Fruit fly (Drosophila melanogaster) whole organism, embryonic: Measurements from ENCODE around the gene Cyp4ac3.
A peak's percentile ranks its signal among the peaks of the same experiment; 100 is the strongest.

Experiments used
- C15 ChIP-seq: fragments of 200-800 bp; sonication (Bioruptor generic); IDR thresholded peaks from 3 replicates; pipeline ENCODE4 v1.3.6; 2022; ENCODE audit warnings: missing biosample characterization, missing genetic modification characterization
- CG11560 ChIP-seq: fragments of 200-800 bp; sonication (Bioruptor generic); IDR thresholded peaks from 3 replicates; pipeline ENCODE4 v1.3.6; 2022; ENCODE audit warnings: missing biosample characterization, missing genetic modification characterization
- CG11696 ChIP-seq: fragments of 200-800 bp; sonication (Bioruptor generic); IDR thresholded peaks from 2 replicates; pipeline ENCODE4 v1.3.6; 2022; ENCODE audit warnings: missing biosample characterization, missing genetic modification characterization
- CG12071 ChIP-seq: fragments of 200-800 bp; sonication (Bioruptor generic); optimal IDR thresholded peaks from 3 replicates; lab custom pipeline; 2018; ENCODE audit warnings: missing biosample characterization, mild to moderate bottlenecking, missing genetic modification characterization
- CG12236 ChIP-seq: fragments of 200-800 bp; sonication (Bioruptor generic); optimal IDR thresholded peaks from 2 replicates; lab custom pipeline; 2016; ENCODE audit warnings: missing biosample characterization, missing genetic modification characterization
- CG12391 ChIP-seq: fragments of 200-800 bp; sonication (Bioruptor generic); optimal IDR thresholded peaks from 3 replicates; lab custom pipeline; 2018; ENCODE audit warnings: missing biosample characterization, mild to moderate bottlenecking, missing genetic modification characterization, moderate library complexity
- CG12659 ChIP-seq: fragments of 200-800 bp; sonication (Bioruptor generic); optimal IDR thresholded peaks from 3 replicates; lab custom pipeline; 2017; ENCODE audit warnings: mild to moderate bottlenecking, missing biosample characterization, missing genetic modification reagents, missing genetic modification characterization
- CG13287 ChIP-seq: fragments of 200-800 bp; sonication (Bioruptor generic); IDR thresholded peaks from 2 replicates; pipeline ENCODE4 v1.3.6; 2022; ENCODE audit warnings: missing biosample characterization, missing genetic modification characterization; ENCODE audit not compliant: partially characterized antibody
- CG13424 ChIP-seq: fragments of 200-800 bp; sonication (Bioruptor generic); optimal IDR thresholded peaks from 2 replicates; lab custom pipeline; 2019; ENCODE audit warnings: missing biosample characterization, mild to moderate bottlenecking, missing genetic modification characterization, moderate library complexity
- CG15011 ChIP-seq: fragments of 200-800 bp; sonication (Bioruptor generic); optimal IDR thresholded peaks from 3 replicates; lab custom pipeline; 2018; ENCODE audit warnings: missing biosample characterization, mild to moderate bottlenecking, missing genetic modification characterization
- CG18011 ChIP-seq: fragments of 200-800 bp; sonication (Bioruptor generic); optimal IDR thresholded peaks from 2 replicates; lab custom pipeline; 2017; ENCODE audit warnings: missing biosample characterization, missing genetic modification characterization, mild to moderate bottlenecking, moderate library complexity, missing genotype
- CG18476 ChIP-seq: fragments of 200-800 bp; sonication (Bioruptor generic); optimal IDR thresholded peaks from 2 replicates; lab custom pipeline; 2016; ENCODE audit warnings: missing biosample characterization, mild to moderate bottlenecking, missing genetic modification characterization
- CG2202 ChIP-seq: fragments of 200-800 bp; sonication (Bioruptor generic); optimal IDR thresholded peaks from 2 replicates; lab custom pipeline; 2018; ENCODE audit warnings: missing biosample characterization, mild to moderate bottlenecking, missing genetic modification characterization
- CG3065 ChIP-seq: fragments of 200-800 bp; sonication (Bioruptor generic); optimal IDR thresholded peaks from 2 replicates; lab custom pipeline; 2016; ENCODE audit warnings: missing biosample characterization, missing genetic modification characterization
- CG31388 ChIP-seq: fragments of 200-800 bp; sonication (Bioruptor generic); optimal IDR thresholded peaks from 2 replicates; lab custom pipeline; 2016; ENCODE audit warnings: missing biosample characterization, missing genetic modification characterization
- CG43689 ChIP-seq: fragments of 200-800 bp; sonication (Bioruptor generic); IDR thresholded peaks from 2 replicates; pipeline ENCODE4 v1.3.6; 2022; ENCODE audit warnings: missing biosample characterization, missing genetic modification characterization
- CG4617 ChIP-seq: fragments of 200-800 bp; sonication (Bioruptor generic); optimal IDR thresholded peaks from 3 replicates; lab custom pipeline; 2016; ENCODE audit warnings: missing biosample characterization, missing genetic modification characterization, borderline replicate concordance
- CG8478 ChIP-seq: fragments of >200 bp; optimal IDR thresholded peaks from 2 replicates; lab custom pipeline; 2018
- Dfd ChIP-seq, 2 experiments: fragments of >200 bp; optimal IDR thresholded peaks; 2 replicates each; lab custom pipeline; 2017; ENCODE audit warnings: missing biosample characterization in 2 of 2, missing genetic modification characterization in 2 of 2
- GATAe ChIP-seq: fragments of 200-800 bp; sonication (Bioruptor generic); conservative IDR thresholded peaks from 2 replicates; pipeline ENCODE4 v1.3.6; 2022; ENCODE audit warnings: missing biosample characterization, missing genetic modification characterization
- Lpt ChIP-seq: fragments of >200 bp; optimal IDR thresholded peaks from 2 replicates; lab custom pipeline; 2018; ENCODE audit warnings: missing biosample characterization, missing genetic modification characterization
- Nf-YB ChIP-seq: fragments of 200-800 bp; sonication (Bioruptor generic); optimal IDR thresholded peaks from 3 replicates; lab custom pipeline; 2019; ENCODE audit warnings: missing biosample characterization, mild to moderate bottlenecking, missing genetic modification characterization, moderate library complexity
- Ptx1 ChIP-seq: fragments of 200-800 bp; sonication (Bioruptor generic); IDR thresholded peaks from 2 replicates; pipeline ENCODE4 v1.3.6; 2022; ENCODE audit warnings: missing biosample characterization, missing genetic modification characterization
- Side ChIP-seq: fragments of 200-800 bp; sonication (Bioruptor generic); optimal IDR thresholded peaks from 2 replicates; lab custom pipeline; 2016; ENCODE audit warnings: missing biosample characterization, missing genetic modification characterization
- Sry-δ ChIP-seq: fragments of 200-800 bp; sonication (Bioruptor generic); optimal IDR thresholded peaks from 2 replicates; lab custom pipeline; 2016; ENCODE audit warnings: missing biosample characterization, missing genetic modification characterization
- Xbp1 ChIP-seq: fragments of 200-800 bp; sonication (Bioruptor generic); optimal IDR thresholded peaks from 3 replicates; lab custom pipeline; 2016; ENCODE audit warnings: missing biosample characterization, mild to moderate bottlenecking, missing genetic modification characterization
- ase ChIP-seq: fragments of 200-800 bp; sonication (Bioruptor generic); IDR thresholded peaks from 3 replicates; pipeline ENCODE4 v1.3.6; 2022; ENCODE audit warnings: missing biosample characterization, missing genetic modification characterization
- cg ChIP-seq: fragments of 200-800 bp; sonication (Bioruptor generic); optimal IDR thresholded peaks from 3 replicates; lab custom pipeline; 2019; ENCODE audit warnings: missing biosample characterization, mild to moderate bottlenecking, missing genetic modification characterization, moderate library complexity
- dm ChIP-seq: fragments of 200-800 bp; sonication (Bioruptor generic); optimal IDR thresholded peaks from 3 replicates; lab custom pipeline; 2016; ENCODE audit warnings: missing biosample characterization, missing genetic modification characterization
- dpn ChIP-seq, 2 experiments: fragments of 200-800 bp; sonication (Bioruptor generic); optimal IDR thresholded peaks; 3 replicates each; lab custom pipeline; 2016; ENCODE audit warnings: missing biosample characterization in 2 of 2, missing genetic modification characterization in 2 of 2
- en ChIP-seq: fragments of 200-800 bp; sonication (Bioruptor generic); optimal IDR thresholded peaks from 2 replicates; lab custom pipeline; 2016; ENCODE audit warnings: missing biosample characterization, missing genetic modification characterization
- eyg ChIP-seq: fragments of 200-800 bp; sonication (Bioruptor generic); optimal IDR thresholded peaks from 3 replicates; lab custom pipeline; 2016; ENCODE audit warnings: missing biosample characterization, missing genetic modification characterization
- fd64A ChIP-seq: fragments of 200-800 bp; sonication (Bioruptor generic); optimal IDR thresholded peaks from 3 replicates; lab custom pipeline; 2018; ENCODE audit warnings: missing biosample characterization, mild to moderate bottlenecking, missing genetic modification characterization
- ftz-f1 ChIP-seq: fragments of 200-800 bp; sonication (Bioruptor generic); optimal IDR thresholded peaks from 2 replicates; lab custom pipeline; 2016; ENCODE audit warnings: missing biosample characterization, missing genetic modification characterization
- grau ChIP-seq: fragments of 200-800 bp; optimal IDR thresholded peaks from 3 replicates; lab custom pipeline; 2019; ENCODE audit warnings: missing biosample characterization, mild to moderate bottlenecking, missing genetic modification characterization, moderate library complexity
- gsb-n ChIP-seq: fragments of 200-800 bp; sonication (Bioruptor generic); optimal IDR thresholded peaks from 3 replicates; lab custom pipeline; 2018; ENCODE audit warnings: missing biosample characterization, mild to moderate bottlenecking, missing genetic modification characterization
- gt ChIP-seq: fragments of 200-800 bp; sonication (Bioruptor generic); IDR thresholded peaks from 2 replicates; pipeline ENCODE4 v1.3.6; 2022; ENCODE audit warnings: missing biosample characterization, missing genetic modification characterization
- ind ChIP-seq: fragments of 200-800 bp; sonication (Bioruptor generic); optimal IDR thresholded peaks from 3 replicates; lab custom pipeline; 2016; ENCODE audit warnings: missing biosample characterization, missing genetic modification characterization
- jigr1 ChIP-seq: fragments of 200-800 bp; sonication (Bioruptor generic); IDR thresholded peaks from 3 replicates; pipeline ENCODE4 v1.3.6; 2022; ENCODE audit warnings: missing biosample characterization, missing genetic modification characterization
- jing ChIP-seq: fragments of 200-800 bp; sonication (Bioruptor generic); optimal IDR thresholded peaks from 2 replicates; lab custom pipeline; 2018; ENCODE audit warnings: missing biosample characterization, mild to moderate bottlenecking, missing genetic modification characterization
- lola ChIP-seq, 3 experiments: fragments of >200 bp in 2 of 3; fragments of 200-800 bp in 1 of 3; sonication (Bioruptor generic) in 1 of 3; optimal IDR thresholded peaks; 2 replicates each; lab custom pipeline; 2017 to 2019; ENCODE audit warnings: missing biosample characterization in 3 of 3, missing genetic modification characterization in 3 of 3, mild to moderate bottlenecking in 1 of 3, moderate library complexity in 1 of 3
- schlank ChIP-seq: fragments of 200-800 bp; sonication (Bioruptor generic); optimal IDR thresholded peaks from 2 replicates; lab custom pipeline; 2018; ENCODE audit warnings: missing biosample characterization, mild to moderate bottlenecking, missing genetic modification characterization
- sim ChIP-seq: fragments of 200-800 bp; sonication (Bioruptor generic); IDR thresholded peaks from 2 replicates; pipeline ENCODE4 v1.3.6; 2022; ENCODE audit warnings: missing biosample characterization, missing genetic modification characterization
- so ChIP-seq: fragments of 200-800 bp; sonication (Bioruptor generic); IDR thresholded peaks from 3 replicates; pipeline ENCODE4 v1.3.6; 2022; ENCODE audit warnings: missing biosample characterization, missing genetic modification characterization
- trem ChIP-seq: fragments of 200-800 bp; optimal IDR thresholded peaks from 3 replicates; lab custom pipeline; 2019; ENCODE audit warnings: missing biosample characterization, mild to moderate bottlenecking, missing genetic modification characterization, moderate library complexity
- unc-4 ChIP-seq: fragments of 200-800 bp; sonication (Bioruptor generic); IDR thresholded peaks from 2 replicates; pipeline ENCODE4 v1.3.6; 2022; ENCODE audit warnings: missing biosample characterization, missing genetic modification characterization; ENCODE audit not compliant: partially characterized antibody
- unpg ChIP-seq: fragments of 200-800 bp; sonication (Bioruptor generic); optimal IDR thresholded peaks from 3 replicates; lab custom pipeline; 2018; ENCODE audit warnings: missing biosample characterization, mild to moderate bottlenecking, missing genetic modification characterization, moderate library complexity
- wek ChIP-seq: fragments of 200-800 bp; sonication (Bioruptor generic); optimal IDR thresholded peaks from 3 replicates; lab custom pipeline; 2018; ENCODE audit warnings: missing biosample characterization, mild to moderate bottlenecking, missing genetic modification characterization, moderate library complexity
- wor ChIP-seq: fragments of 200-800 bp; sonication (Bioruptor generic); IDR thresholded peaks from 2 replicates; pipeline ENCODE4 v1.3.6; 2022; ENCODE audit warnings: missing biosample characterization, missing genetic modification characterization
- zen ChIP-seq: fragments of 200-800 bp; sonication (Bioruptor generic); optimal IDR thresholded peaks from 3 replicates; lab custom pipeline; 2018; ENCODE audit warnings: missing biosample characterization, mild to moderate bottlenecking, missing genetic modification characterization, moderate library complexity

The Cyp4ac3 gene

dm6 chr2L:5292977-5293513, 24.7 kb downstream of the Cyp4ac3 start (continued):
- TF ChIP-seq dpn (GFP tag; optimal IDR thresholded peaks at IDR 0.05; lab: Kevin White, UChicago) (peak; percentile 51 to 52), CG13424 (tag; lab: Kevin White, UChicago) (peak; percentile 83), dm (GFP tag; lab: Kevin White, UChicago) (peak; percentile 41), grau (tag; lab: Kevin White, UChicago) (peak; percentile 65), unc-4 (GFP tag; lab: Robert Waterston, UW) (no peak), CG18011 (GFP tag; lab: Kevin White, UChicago) (no peak), ase (GFP tag; lab: Robert Waterston, UW) (peak; percentile 64; the same call in 1 of the 3 replicates), en (GFP tag; lab: Kevin White, UChicago) (peak; percentile 55), Ptx1 (GFP tag; lab: Robert Waterston, UW) (peak; percentile 73), cg (GFP tag; lab: Kevin White, UChicago) (peak; percentile 84), CG12236 (GFP tag; lab: Kevin White, UChicago) (peak; percentile 58), ftz-f1 (GFP tag; lab: Kevin White, UChicago) (peak; percentile 72), wek (GFP tag; lab: Kevin White, UChicago) (peak; percentile 50), Side (GFP tag; lab: Kevin White, UChicago) (peak; percentile 62), CG12391 (tag; lab: Kevin White, UChicago) (peak; percentile 86), CG12659 (GFP tag; lab: Kevin White, UChicago) (peak; percentile 60), trem (tag; lab: Kevin White, UChicago) (peak; percentile 85), Xbp1 (GFP tag; lab: Kevin White, UChicago) (peak; percentile 67), Dfd (GFP tag; optimal IDR thresholded peaks at IDR 0.05; lab: Kevin White, UChicago) (no peak), fd64A (peak; percentile 65), CG43689 (GFP tag; lab: Robert Waterston, UW) (no peak), CG31388 (GFP tag; lab: Kevin White, UChicago) (no peak), CG15011 (peak; percentile 67), CG2202 (peak; percentile 76), CG4617 (GFP tag; lab: Kevin White, UChicago) (no peak), CG3065 (no peak), jigr1 (peak; percentile 37; the same call in 2 of the 3 replicates), CG11560 (tag; lab: Robert Waterston, UW) (0 out of 3 replicates have a peak, but pooled peaks have one; percentile 10), lola (GFP tag; optimal IDR thresholded peaks at IDR 0.05; lab: Kevin White, UChicago) (peak in 1 of 3 experiments; percentile 86), jing (GFP tag; lab: Kevin White, UChicago) (peak; percentile 40), GATAe (GFP tag; lab: Robert Waterston, UW) (no peak), CG13287 (GFP tag; lab: Robert Waterston, UW) (no peak), gt (GFP tag; lab: Robert Waterston, UW) (0 out of 2 replicates have a peak, but pooled peaks have one; percentile 20), C15 (GFP tag; lab: Robert Waterston, UW) (no peak), CG12071 (peak; percentile 62), wor (GFP tag; lab: Robert Waterston, UW) (peak; percentile 44), CG11696 (GFP tag; lab: Robert Waterston, UW) (peak; percentile 96), so (peak; percentile 46; the same call in 1 of the 3 replicates), sim (no peak), gsb-n (tag; lab: Kevin White, UChicago) (peak; percentile 90), Nf-YB (GFP tag; lab: Kevin White, UChicago) (peak; percentile 78), eyg (no peak), zen (tag; lab: Kevin White, UChicago) (peak; percentile 87), CG8478 (lab: Kevin White, UChicago) (peak; percentile 73), schlank (tag; lab: Kevin White, UChicago) (no peak), ind (peak; percentile 67), CG18476 (peak; percentile 61), unpg (GFP tag; lab: Kevin White, UChicago) (peak; percentile 85), Lpt (GFP tag; lab: Kevin White, UChicago) (no peak), Sry-δ (GFP tag; lab: Kevin White, UChicago) (peak; percentile 27)
